Worm (Caenorhabditis elegans): ENCODE measurements around the gene apc-17.

DNA sequence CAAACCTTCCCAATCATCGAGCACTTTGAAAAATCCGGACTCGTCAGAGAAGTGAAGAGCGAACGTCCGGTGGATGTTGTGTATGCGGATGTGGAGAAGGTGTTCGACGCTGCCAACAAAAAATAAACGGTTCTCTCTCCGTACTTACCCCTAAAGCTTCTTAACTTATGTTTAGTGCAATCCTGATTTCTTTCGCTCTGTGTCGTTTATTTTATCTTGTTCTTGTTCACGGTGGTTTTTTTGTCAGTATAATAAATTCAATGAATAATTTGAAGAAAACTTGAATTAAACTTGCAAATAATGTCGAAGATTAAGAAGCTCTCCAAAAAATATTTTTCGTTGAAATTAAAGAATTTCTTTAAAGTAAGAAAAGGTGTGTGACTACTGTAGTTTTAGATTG lies 21.1 kb downstream of the apc-17 start, which contains the start of gene F40F8.3:
- TF ChIP-seq F39B2.1 (GFP tag; IDR thresholded peaks at IDR 0.05) (no peak), akir-1 (GFP tag; optimal IDR thresholded peaks at IDR 0.05) (no peak), egl-18 (GFP tag; IDR thresholded peaks at IDR 0.05) (no peak), pha-4 (tag; optimal IDR thresholded peaks at IDR 0.05) (no peak), repo-1 (tag; optimal IDR thresholded peaks at IDR 0.05) (no peak), ztf-26 (tag; optimal IDR thresholded peaks at IDR 0.05) (no peak), unc-62 (GFP tag; optimal IDR thresholded peaks at IDR 0.05) (no peak), ceh-40 (GFP tag; IDR thresholded peaks at IDR 0.05) (no peak)

Data from whole organism, young adult.